Worm (Caenorhabditis elegans) whole organism, L2 larva: ENCODE data around the gene dhhc-5.
A peak's percentile ranks its signal among the peaks of the same experiment; 100 is the strongest.

Experiments used
- C34F6.9 ChIP-seq: fragments of 150-350 bp; optimal IDR thresholded peaks from 2 replicates; lab custom pipeline; 2014; ENCODE audit warnings: missing biosample characterization, missing genetic modification characterization
- F13H6.1 ChIP-seq: sonication (generic microtip); optimal IDR thresholded peaks from 2 replicates; lab custom pipeline; 2016; ENCODE audit warnings: missing genetic modification characterization, missing compliant biosample characterization
- R02D3.7 ChIP-seq: fragments of 150-350 bp; optimal IDR thresholded peaks from 2 replicates; lab custom pipeline; 2014; ENCODE audit warnings: missing biosample characterization, missing genetic modification characterization
- Y55F3AM.14 ChIP-seq: fragments of 200-800 bp; sonication (Bioruptor generic); optimal IDR thresholded peaks from 2 replicates; lab custom pipeline; 2018; ENCODE audit warnings: mild to moderate bottlenecking, missing genetic modification characterization, missing compliant biosample characterization
- ZK546.5 ChIP-seq: sonication (generic microtip); optimal IDR thresholded peaks from 2 replicates; lab custom pipeline; 2017; ENCODE audit warnings: missing biosample characterization, missing genetic modification characterization
- alr-1 ChIP-seq: fragments of 150-350 bp; optimal IDR thresholded peaks from 2 replicates; lab custom pipeline; 2014; ENCODE audit warnings: missing biosample characterization, missing genetic modification characterization
- aly-2 ChIP-seq: fragments of 150-350 bp; optimal IDR thresholded peaks from 2 replicates; lab custom pipeline; 2014; ENCODE audit warnings: missing biosample characterization, missing genetic modification characterization
- ama-1 ChIP-seq: fragments of 150-350 bp; optimal IDR thresholded peaks from 2 replicates; lab custom pipeline; 2018; ENCODE audit warnings: inconsistent platforms
- blmp-1 ChIP-seq: sonication (generic microtip); optimal IDR thresholded peaks from 2 replicates; lab custom pipeline; 2017; ENCODE audit warnings: missing genetic modification characterization, mild to moderate bottlenecking, missing compliant biosample characterization, antibody characterized with exemption, moderate library complexity; ENCODE audit not compliant: insufficient read depth
- ceh-16 ChIP-seq: fragments of 150-350 bp; optimal IDR thresholded peaks from 2 replicates; lab custom pipeline; 2014; ENCODE audit warnings: missing biosample characterization, missing genetic modification characterization
- ceh-82 ChIP-seq: fragments of 150-350 bp; optimal IDR thresholded peaks from 2 replicates; lab custom pipeline; 2014; ENCODE audit warnings: missing biosample characterization, missing genetic modification characterization
- crh-2 ChIP-seq: sonication (generic microtip); optimal IDR thresholded peaks from 2 replicates; lab custom pipeline; 2017; ENCODE audit warnings: missing biosample characterization, missing genetic modification characterization
- egl-27 ChIP-seq: sonication (generic microtip); optimal IDR thresholded peaks from 3 replicates; lab custom pipeline; 2017; ENCODE audit warnings: missing biosample characterization, missing genetic modification reagents, missing genetic modification characterization
- elt-1 ChIP-seq: fragments of 150-350 bp; optimal IDR thresholded peaks from 2 replicates; lab custom pipeline; 2014; ENCODE audit warnings: missing biosample characterization, missing genetic modification characterization
- elt-3 ChIP-seq: sonication (generic microtip); optimal IDR thresholded peaks from 2 replicates; lab custom pipeline; 2017; ENCODE audit warnings: missing biosample characterization, missing genetic modification characterization
- fos-1 ChIP-seq: fragments of 150-350 bp; optimal IDR thresholded peaks from 2 replicates; lab custom pipeline; 2014; ENCODE audit warnings: missing biosample characterization, missing genetic modification characterization
- gmeb-1 ChIP-seq: fragments of 150-350 bp; optimal IDR thresholded peaks from 2 replicates; lab custom pipeline; 2014; ENCODE audit warnings: missing biosample characterization, missing genetic modification characterization
- lin-11 ChIP-seq: fragments of 150-350 bp; sonication (generic microtip); optimal IDR thresholded peaks from 2 replicates; lab custom pipeline; 2014; ENCODE audit warnings: missing biosample characterization, missing genetic modification characterization, inconsistent platforms, mixed read lengths
- lin-13 ChIP-seq: fragments of 150-350 bp; optimal IDR thresholded peaks from 2 replicates; lab custom pipeline; 2014; ENCODE audit warnings: missing biosample characterization, missing genetic modification reagents, missing genetic modification characterization
- lin-39 ChIP-seq: fragments of 150-350 bp; optimal IDR thresholded peaks from 2 replicates; lab custom pipeline; 2014; ENCODE audit warnings: missing biosample characterization, missing genetic modification reagents, missing genetic modification characterization
- lsy-2 ChIP-seq, 2 experiments: fragments of 150-350 bp in 1 of 2; sonication (generic microtip) in 1 of 2; optimal IDR thresholded peaks; 2 replicates each; lab custom pipeline; 2014 to 2017; ENCODE audit warnings: missing biosample characterization in 2 of 2, missing genetic modification characterization in 2 of 2
- mab-5 ChIP-seq: fragments of 150-350 bp; optimal IDR thresholded peaks from 2 replicates; lab custom pipeline; 2014; ENCODE audit warnings: missing biosample characterization, missing genetic modification characterization
- mbf-1 ChIP-seq: sonication (generic microtip); optimal IDR thresholded peaks from 2 replicates; lab custom pipeline; 2017; ENCODE audit warnings: missing biosample characterization, missing genetic modification characterization
- mdl-1 ChIP-seq, 2 experiments: fragments of 150-350 bp in 1 of 2; sonication (generic microtip) in 1 of 2; optimal IDR thresholded peaks; 2 replicates each; lab custom pipeline; 2017; ENCODE audit warnings: missing biosample characterization in 2 of 2, missing genetic modification characterization in 2 of 2
- nhr-10 ChIP-seq: sonication (generic microtip); optimal IDR thresholded peaks from 2 replicates; lab custom pipeline; 2017; ENCODE audit warnings: missing biosample characterization, missing genetic modification characterization
- nhr-12 ChIP-seq: fragments of 150-350 bp; optimal IDR thresholded peaks from 2 replicates; lab custom pipeline; 2014; ENCODE audit warnings: missing biosample characterization, missing genetic modification characterization
- nhr-129 ChIP-seq: fragments of 150-350 bp; optimal IDR thresholded peaks from 2 replicates; lab custom pipeline; 2014; ENCODE audit warnings: missing biosample characterization, missing genetic modification characterization
- nhr-21 ChIP-seq: fragments of 150-350 bp; optimal IDR thresholded peaks from 2 replicates; lab custom pipeline; 2014; ENCODE audit warnings: missing biosample characterization, missing genetic modification characterization
- nhr-23 ChIP-seq: fragments of 150-350 bp; optimal IDR thresholded peaks from 2 replicates; lab custom pipeline; 2014; ENCODE audit warnings: missing biosample characterization, missing genetic modification reagents, missing genetic modification characterization
- nhr-237 ChIP-seq: fragments of 150-350 bp; optimal IDR thresholded peaks from 2 replicates; lab custom pipeline; 2014; ENCODE audit warnings: missing biosample characterization, missing genetic modification characterization
- nhr-25 ChIP-seq: fragments of 150-350 bp; sonication (generic microtip); optimal IDR thresholded peaks from 3 replicates; lab custom pipeline; 2014; ENCODE audit warnings: missing biosample characterization, missing genetic modification characterization
- nhr-6 ChIP-seq: fragments of 150-350 bp; optimal IDR thresholded peaks from 2 replicates; lab custom pipeline; 2014; ENCODE audit warnings: missing biosample characterization, missing genetic modification characterization
- nhr-77 ChIP-seq: fragments of 150-350 bp; optimal IDR thresholded peaks from 2 replicates; lab custom pipeline; 2014; ENCODE audit warnings: missing biosample characterization, missing genetic modification characterization
- peb-1 ChIP-seq: fragments of 150-350 bp; optimal IDR thresholded peaks from 2 replicates; lab custom pipeline; 2014; ENCODE audit warnings: missing biosample characterization, missing genetic modification characterization
- sem-4 ChIP-seq: fragments of 150-350 bp; optimal IDR thresholded peaks from 2 replicates; lab custom pipeline; 2014; ENCODE audit warnings: missing biosample characterization, missing genetic modification reagents, missing genetic modification characterization
- skn-1 ChIP-seq: sonication (generic microtip); optimal IDR thresholded peaks from 2 replicates; lab custom pipeline; 2017; ENCODE audit warnings: missing biosample characterization, missing genetic modification characterization
- sma-3 ChIP-seq: sonication (generic microtip); optimal IDR thresholded peaks from 2 replicates; lab custom pipeline; 2016; ENCODE audit warnings: missing genetic modification reagents, missing genetic modification characterization, missing compliant biosample characterization
- sma-9 ChIP-seq, 2 experiments: fragments of 150-350 bp in 1 of 2; sonication (generic microtip) in 1 of 2; optimal IDR thresholded peaks; 2 replicates each; lab custom pipeline; 2014 to 2016; ENCODE audit warnings: missing genetic modification characterization in 2 of 2, mild to moderate bottlenecking in 1 of 2, missing biosample characterization in 1 of 2, missing compliant biosample characterization in 1 of 2, missing genetic modification reagents in 1 of 2, moderate library complexity in 1 of 2
- snpc-4 ChIP-seq: fragments of 150-350 bp; optimal IDR thresholded peaks from 2 replicates; lab custom pipeline; 2014; ENCODE audit warnings: missing biosample characterization, missing genetic modification characterization
- unc-39 ChIP-seq: fragments of 150-350 bp; optimal IDR thresholded peaks from 2 replicates; lab custom pipeline; 2014; ENCODE audit warnings: missing biosample characterization, missing genetic modification characterization
- unc-55 ChIP-seq: fragments of 150-350 bp; sonication (generic microtip); optimal IDR thresholded peaks from 3 replicates; lab custom pipeline; 2014; ENCODE audit warnings: missing biosample characterization, missing genetic modification reagents, missing genetic modification characterization
- zag-1 ChIP-seq: fragments of 150-350 bp; optimal IDR thresholded peaks from 2 replicates; lab custom pipeline; 2014; ENCODE audit warnings: missing biosample characterization, missing genetic modification characterization
- ztf-1 ChIP-seq: fragments of 200-800 bp; sonication (Bioruptor generic); conservative IDR thresholded peaks from 2 replicates; pipeline ENCODE4 v1.3.6; 2022; ENCODE audit warnings: missing genetic modification characterization, missing compliant biosample characterization
- ztf-11 ChIP-seq: sonication (generic microtip); optimal IDR thresholded peaks from 2 replicates; lab custom pipeline; 2017; ENCODE audit warnings: missing biosample characterization, missing genetic modification characterization
- ztf-4 ChIP-seq: fragments of 150-350 bp; optimal IDR thresholded peaks from 2 replicates; lab custom pipeline; 2014; ENCODE audit warnings: missing biosample characterization, missing genetic modification characterization

Gene dhhc-5

DNA sequence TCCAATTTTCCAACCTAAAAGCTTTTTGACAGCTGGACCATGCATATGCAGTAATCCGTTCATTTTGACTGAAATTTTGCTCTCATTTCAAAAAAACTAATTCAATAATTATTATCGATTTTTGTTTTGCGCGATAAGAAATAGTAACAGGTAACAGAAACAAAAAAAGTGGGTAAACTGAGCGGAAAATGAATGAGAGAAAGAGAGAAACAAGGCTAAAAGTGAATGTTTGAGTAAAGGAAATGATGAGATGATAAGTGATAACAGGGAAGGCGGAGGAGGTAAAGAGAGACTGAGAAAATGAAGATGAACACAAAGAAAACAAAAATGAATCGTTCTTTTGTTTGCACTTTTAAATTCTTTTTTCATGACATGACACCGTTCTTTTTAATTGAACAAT is 15.0 kb upstream of the dhhc-5 start, which contains the start of gene sma-3:
Gene sma-3, minus strand, starts transcription at position 68 of the 400 bp plus-strand sequence.
- TF ChIP-seq blmp-1 = peak; percentile 86
- peak; percentile 92 for TF ChIP-seq fos-1
- TF ChIP-seq crh-2 (tag; lab: Kevin White, UChicago) = peak; percentile 19
- no peak for TF ChIP-seq elt-3 (tag; lab: Kevin White, UChicago)
- peak; percentile 12 for TF ChIP-seq sma-9 (GFP tag; optimal IDR thresholded peaks at IDR 0.05; lab: Kevin White, UChicago)
- TF ChIP-seq sma-9 (tag; optimal IDR thresholded peaks at IDR 0.05; lab: Kevin White, UChicago) = no peak
- TF ChIP-seq F13H6.1 (tag; lab: Kevin White, UChicago) = no peak
- TF ChIP-seq gmeb-1 = peak; percentile 12
- TF ChIP-seq nhr-129 (tag; lab: Kevin White, UChicago) = peak; percentile 1
- TF ChIP-seq nhr-237 (tag; lab: Kevin White, UChicago) = no peak
- no peak for TF ChIP-seq mdl-1 (tag; optimal IDR thresholded peaks at IDR 0.05; lab: Kevin White, UChicago)
- peak in 1 of 2 experiments; percentile 5 for TF ChIP-seq lsy-2 (tag; optimal IDR thresholded peaks at IDR 0.05; lab: Kevin White, UChicago)
- TF ChIP-seq C34F6.9 (tag; lab: Kevin White, UChicago) = peak; percentile 49
- TF ChIP-seq, all 48 proteins: peak for 8

DNA sequence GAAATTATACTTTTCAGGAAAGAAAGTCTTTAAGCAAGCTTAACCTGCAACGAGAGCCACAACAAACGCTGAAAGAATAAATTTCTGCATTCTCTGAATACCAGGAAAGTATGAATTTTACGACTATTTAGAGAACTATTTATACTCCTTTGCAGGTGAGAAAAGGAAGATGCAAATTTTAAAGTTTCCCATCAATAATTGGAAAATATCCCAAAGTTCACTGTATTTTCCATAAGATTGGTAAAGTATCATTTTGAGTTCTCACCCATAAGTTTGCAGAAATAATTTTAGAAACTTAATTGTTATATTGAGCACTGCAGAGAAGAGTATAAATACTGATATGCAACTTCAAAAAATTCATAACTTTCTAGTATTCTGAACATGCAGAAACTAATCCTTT is 10.6 kb upstream of the dhhc-5 start, which contains the start of gene clec-158:
Gene clec-158, minus strand, starts transcription at position 101 of the 400 bp plus-strand sequence.
- TF ChIP-seq ztf-4 (tag; lab: Kevin White, UChicago) (no peak), lin-39 (tag; lab: Kevin White, UChicago) (no peak), nhr-10 (no peak), lin-13 (GFP tag; lab: Kevin White, UChicago) (no peak), crh-2 (tag; lab: Kevin White, UChicago) (no peak), sma-9 (GFP tag; optimal IDR thresholded peaks at IDR 0.05; lab: Kevin White, UChicago) (no peak), sma-9 (tag; optimal IDR thresholded peaks at IDR 0.05; lab: Kevin White, UChicago) (no peak), nhr-6 (tag; lab: Kevin White, UChicago) (no peak), ztf-1 (GFP tag; lab: Robert Waterston, UW) (no peak), zag-1 (tag; lab: Kevin White, UChicago) (no peak), ceh-82 (tag; lab: Kevin White, UChicago) (no peak), sem-4 (no peak), gmeb-1 (no peak), fos-1 (no peak), lin-11 (no peak), lsy-2 (tag; optimal IDR thresholded peaks at IDR 0.05; lab: Kevin White, UChicago) (no peak), mab-5 (tag; lab: Kevin White, UChicago) (no peak), unc-39 (tag; lab: Kevin White, UChicago) (no peak), C34F6.9 (tag; lab: Kevin White, UChicago) (no peak)

ce11 chrIII:6857390-6857848 is 8.6 kb upstream of the dhhc-5 start:
- TF ChIP-seq sma-3 = no peak
- no peak for TF ChIP-seq mab-5 (tag; lab: Kevin White, UChicago)
- no peak for TF ChIP-seq elt-3 (tag; lab: Kevin White, UChicago)
- TF ChIP-seq mdl-1 (tag; optimal IDR thresholded peaks at IDR 0.05; lab: Kevin White, UChicago) = peak; percentile 2 to 43
- TF ChIP-seq ama-1 = no peak
- TF ChIP-seq lin-39 (tag; lab: Kevin White, UChicago) = no peak
- no peak for TF ChIP-seq snpc-4 (tag; lab: Kevin White, UChicago)
- no peak for TF ChIP-seq mbf-1 (tag; lab: Kevin White, UChicago)
- no peak for TF ChIP-seq ZK546.5
- TF ChIP-seq blmp-1 = peak; percentile 64
- no peak for TF ChIP-seq lin-13 (GFP tag; lab: Kevin White, UChicago)
- TF ChIP-seq nhr-12 = no peak
- TF ChIP-seq nhr-10 = no peak
- no peak for TF ChIP-seq nhr-77 (tag; lab: Kevin White, UChicago)
- TF ChIP-seq egl-27 (tag; lab: Kevin White, UChicago) = no peak
- no peak for TF ChIP-seq alr-1 (tag; lab: Kevin White, UChicago)
- no peak for TF ChIP-seq aly-2 (tag; lab: Kevin White, UChicago)
- TF ChIP-seq ztf-11 = no peak
- TF ChIP-seq F13H6.1 (tag; lab: Kevin White, UChicago) = peak; percentile 73
- no peak for TF ChIP-seq elt-1 (tag; lab: Kevin White, UChicago)
- TF ChIP-seq fos-1 = peak; percentile 93
- no peak for TF ChIP-seq nhr-237 (tag; lab: Kevin White, UChicago)
- TF ChIP-seq zag-1 (tag; lab: Kevin White, UChicago) = no peak
- peak; percentile 85 for TF ChIP-seq nhr-129 (tag; lab: Kevin White, UChicago)
- TF ChIP-seq R02D3.7 = no peak
- no peak for TF ChIP-seq Y55F3AM.14 (GFP tag; lab: Kevin White, UChicago)
- TF ChIP-seq ceh-16 (tag; lab: Kevin White, UChicago) = no peak
- no peak for TF ChIP-seq ztf-4 (tag; lab: Kevin White, UChicago)
- peak in 1 of 2 experiments; percentile 55 for TF ChIP-seq lsy-2 (tag; optimal IDR thresholded peaks at IDR 0.05; lab: Kevin White, UChicago)
- peak; percentile 61 for TF ChIP-seq gmeb-1
- TF ChIP-seq ztf-1 (GFP tag; lab: Robert Waterston, UW) = no peak
- peak; percentile 78 for TF ChIP-seq sma-9 (GFP tag; optimal IDR thresholded peaks at IDR 0.05; lab: Kevin White, UChicago)
- no peak for TF ChIP-seq sma-9 (tag; optimal IDR thresholded peaks at IDR 0.05; lab: Kevin White, UChicago)
- TF ChIP-seq lin-11 = no peak
- no peak for TF ChIP-seq skn-1
- TF ChIP-seq nhr-25 (tag; lab: Kevin White, UChicago) = peak; percentile 33
- TF ChIP-seq nhr-6 (tag; lab: Kevin White, UChicago) = no peak
- TF ChIP-seq nhr-21 = no peak
- TF ChIP-seq crh-2 (tag; lab: Kevin White, UChicago) = peak; percentile 49
- no peak for TF ChIP-seq nhr-23 (tag; lab: Kevin White, UChicago)
- TF ChIP-seq unc-55 (GFP tag; lab: Kevin White, UChicago) = no peak
- TF ChIP-seq peb-1 = no peak
- TF ChIP-seq ceh-82 (tag; lab: Kevin White, UChicago) = no peak
